Worm (Caenorhabditis elegans) whole organism, L4 larva: ENCODE results near the gene cut-4.

Source experiments
- F49E8.2 ChIP-seq: sonication (generic microtip); optimal IDR thresholded peaks from 2 replicates; lab custom pipeline; 2016; ENCODE audit warnings: missing compliant biosample characterization, mild to moderate bottlenecking, missing genetic modification characterization, borderline replicate concordance
- T20F7.1 ChIP-seq: fragments of 200-800 bp; sonication (Bioruptor generic); optimal IDR thresholded peaks from 2 replicates; lab custom pipeline; 2018; ENCODE audit warnings: mild to moderate bottlenecking, missing genetic modification characterization, missing compliant biosample characterization
- Y75B8A.6 ChIP-seq: fragments of 200-800 bp; sonication (Bioruptor generic); IDR thresholded peaks from 2 replicates; pipeline ENCODE4 v1.3.6; 2022; ENCODE audit warnings: missing genetic modification reagents, missing genetic modification characterization, missing compliant biosample characterization
- ZK337.2 ChIP-seq: fragments of 200-800 bp; sonication (Bioruptor generic); IDR thresholded peaks from 2 replicates; pipeline ENCODE4 v1.3.6; 2022; ENCODE audit warnings: missing genetic modification reagents, missing genetic modification characterization, missing compliant biosample characterization
- aha-1 ChIP-seq: fragments of 150-350 bp; peaks from one replicate; lab custom pipeline; 2014; ENCODE audit warnings: missing biosample characterization, missing genetic modification characterization
- ama-1 ChIP-seq: fragments of 150-350 bp; optimal IDR thresholded peaks from 2 replicates; lab custom pipeline; 2014; ENCODE audit warnings: inconsistent platforms, mixed read lengths
- attf-4 ChIP-seq: sonication (generic microtip); optimal IDR thresholded peaks from 3 replicates; lab custom pipeline; 2017; ENCODE audit warnings: missing biosample characterization, missing genetic modification characterization
- ceh-28 ChIP-seq: fragments of 150-350 bp; optimal IDR thresholded peaks from 2 replicates; lab custom pipeline; 2014; ENCODE audit warnings: missing biosample characterization, missing genetic modification reagents, missing genetic modification characterization
- daf-16 ChIP-seq, 3 experiments: sonication (generic microtip); optimal IDR thresholded peaks; 2 replicates each; lab custom pipeline; 2016 to 2017; ENCODE audit warnings: missing genetic modification characterization in 3 of 3, missing genetic modification reagents in 3 of 3, mild to moderate bottlenecking in 2 of 3, missing compliant biosample characterization in 2 of 3, missing biosample characterization in 1 of 3, moderate library complexity in 1 of 3
- daf-19 ChIP-seq: fragments of 200-800 bp; sonication (Bioruptor generic); conservative IDR thresholded peaks from 2 replicates; pipeline ENCODE4 v1.3.6; 2022; ENCODE audit warnings: missing genetic modification characterization, missing compliant biosample characterization
- daf-8 ChIP-seq: fragments of 200-800 bp; sonication (Bioruptor generic); IDR thresholded peaks from 2 replicates; pipeline ENCODE4 v1.3.6; 2022; ENCODE audit warnings: missing genetic modification characterization, missing compliant biosample characterization
- dmd-6 ChIP-seq: fragments of 200-800 bp; sonication (Bioruptor generic); IDR thresholded peaks from 2 replicates; pipeline ENCODE4 v1.3.6; 2022; ENCODE audit warnings: missing genetic modification reagents, missing genetic modification characterization, missing compliant biosample characterization
- dpl-1 ChIP-seq: fragments of 150-350 bp; optimal IDR thresholded peaks from 2 replicates; lab custom pipeline; 2014; ENCODE audit warnings: missing biosample characterization, missing genetic modification reagents, missing genetic modification characterization
- duxl-1 ChIP-seq: sonication (generic microtip); optimal IDR thresholded peaks from 2 replicates; lab custom pipeline; 2016; ENCODE audit warnings: mild to moderate bottlenecking, missing genetic modification characterization, moderate library complexity, missing compliant biosample characterization; ENCODE audit not compliant: poor library complexity
- fkh-10 ChIP-seq: fragments of 150-350 bp; optimal IDR thresholded peaks from 2 replicates; lab custom pipeline; 2014; ENCODE audit warnings: missing biosample characterization, missing genetic modification reagents, missing genetic modification characterization
- hif-1 ChIP-seq, 2 experiments: sonication (generic microtip); optimal IDR thresholded peaks; 2 replicates each; lab custom pipeline; 2016 to 2017; ENCODE audit warnings: missing compliant biosample characterization in 2 of 2, missing genetic modification characterization in 2 of 2, missing genetic modification reagents in 2 of 2, missing genotype in 2 of 2, mild to moderate bottlenecking in 1 of 2
- hlh-11 ChIP-seq: fragments of 200-800 bp; sonication (Bioruptor generic); optimal IDR thresholded peaks from 2 replicates; lab custom pipeline; 2018; ENCODE audit warnings: mild to moderate bottlenecking, missing genetic modification characterization, missing compliant biosample characterization
- hlh-30 ChIP-seq: sonication (generic microtip); optimal IDR thresholded peaks from 2 replicates; lab custom pipeline; 2017; ENCODE audit warnings: antibody characterized with exemption, mild to moderate bottlenecking, missing genetic modification characterization, missing compliant biosample characterization; ENCODE audit not compliant: insufficient read depth
- hmg-1.1 ChIP-seq: fragments of 200-800 bp; sonication (Bioruptor generic); IDR thresholded peaks from 2 replicates; pipeline ENCODE4 v1.3.6; 2022; ENCODE audit warnings: missing genetic modification reagents, missing genetic modification characterization, missing compliant biosample characterization
- lin-29 ChIP-seq: fragments of 200-800 bp; sonication (Bioruptor generic); IDR thresholded peaks from 2 replicates; pipeline ENCODE4 v1.3.6; 2022; ENCODE audit warnings: missing genetic modification reagents, missing genetic modification characterization, missing compliant biosample characterization
- lin-39 ChIP-seq: fragments of 150-350 bp; optimal IDR thresholded peaks from 2 replicates; lab custom pipeline; 2014; ENCODE audit warnings: missing biosample characterization, missing genetic modification reagents, missing genetic modification characterization
- lsy-2 ChIP-seq, 2 experiments: fragments of 150-350 bp in 1 of 2; sonication (generic microtip) in 1 of 2; optimal IDR thresholded peaks; 2 replicates each; lab custom pipeline; 2014 to 2017; ENCODE audit warnings: missing biosample characterization in 2 of 2, missing genetic modification characterization in 2 of 2
- madf-5 ChIP-seq, 2 experiments: fragments of 200-800 bp; sonication (Bioruptor generic); IDR thresholded peaks; 2 replicates each; pipeline ENCODE4 v1.3.6; 2022; ENCODE audit warnings: missing compliant biosample characterization in 2 of 2, missing genetic modification characterization in 2 of 2
- mdl-1 ChIP-seq, 2 experiments: fragments of 150-350 bp in 1 of 2; sonication (generic microtip) in 1 of 2; optimal IDR thresholded peaks; 2 replicates each; lab custom pipeline; 2014 to 2017; ENCODE audit warnings: missing biosample characterization in 2 of 2, missing genetic modification characterization in 2 of 2
- mdt-29 ChIP-seq: fragments of 200-800 bp; sonication (Bioruptor generic); IDR thresholded peaks from 2 replicates; pipeline ENCODE4 v1.3.6; 2022; ENCODE audit warnings: missing genetic modification reagents, missing genetic modification characterization, missing compliant biosample characterization
- mep-1 ChIP-seq: fragments of 150-350 bp; sonication (generic microtip); optimal IDR thresholded peaks from 3 replicates; lab custom pipeline; 2014; ENCODE audit warnings: missing biosample characterization, missing genetic modification characterization
- mes-2 ChIP-seq: sonication (generic microtip); optimal IDR thresholded peaks from 2 replicates; lab custom pipeline; 2016; ENCODE audit warnings: missing genotype, mild to moderate bottlenecking, missing genetic modification characterization, missing compliant biosample characterization; ENCODE audit not compliant: poor library complexity, severe bottlenecking
- mxl-3 ChIP-seq: fragments of 200-800 bp; sonication (Bioruptor generic); optimal IDR thresholded peaks from 2 replicates; lab custom pipeline; 2018; ENCODE audit warnings: mild to moderate bottlenecking, missing genetic modification characterization, missing compliant biosample characterization
- nhr-11 ChIP-seq: fragments of 150-350 bp; optimal IDR thresholded peaks from 2 replicates; lab custom pipeline; 2014; ENCODE audit warnings: missing biosample characterization, missing genetic modification characterization
- nhr-111 ChIP-seq: fragments of 200-800 bp; sonication (Bioruptor generic); optimal IDR thresholded peaks from 2 replicates; lab custom pipeline; 2018; ENCODE audit warnings: mild to moderate bottlenecking, missing genetic modification characterization, missing compliant biosample characterization
- nhr-25 ChIP-seq: sonication (generic microtip); optimal IDR thresholded peaks from 2 replicates; lab custom pipeline; 2017; ENCODE audit warnings: missing genetic modification characterization, mild to moderate bottlenecking, missing compliant biosample characterization, antibody characterized with exemption, moderate library complexity, borderline replicate concordance; ENCODE audit not compliant: insufficient read depth
- nhr-28 ChIP-seq: fragments of 150-350 bp; optimal IDR thresholded peaks from 2 replicates; lab custom pipeline; 2014; ENCODE audit warnings: missing biosample characterization, missing genetic modification characterization
- nhr-76 ChIP-seq: fragments of 150-350 bp; optimal IDR thresholded peaks from 2 replicates; lab custom pipeline; 2014; ENCODE audit warnings: missing biosample characterization, missing genetic modification characterization
- pha-4 ChIP-seq, 2 experiments: fragments of 150-350 bp in 1 of 2; fragments of 200-800 bp in 1 of 2; sonication (Bioruptor generic) in 1 of 2; IDR thresholded peaks in 1 of 2; optimal IDR thresholded peaks in 1 of 2; 2 replicates each; pipeline versions ENCODE4 v1.3.6 to Lab custom; 2014 to 2022; ENCODE audit warnings: missing genetic modification characterization in 2 of 2, missing genetic modification reagents in 2 of 2, missing biosample characterization in 1 of 2, missing compliant biosample characterization in 1 of 2
- php-3 ChIP-seq: fragments of 200-800 bp; sonication (Bioruptor generic); IDR thresholded peaks from 2 replicates; pipeline ENCODE4 v1.3.6; 2022; ENCODE audit warnings: missing genetic modification reagents, missing genetic modification characterization, missing compliant biosample characterization
- rbr-2 ChIP-seq: sonication (generic microtip); optimal IDR thresholded peaks from 2 replicates; lab custom pipeline; 2016; ENCODE audit warnings: missing genotype, missing genetic modification characterization, missing compliant biosample characterization
- saeg-2 ChIP-seq: fragments of 200-800 bp; sonication (Bioruptor generic); IDR thresholded peaks from 2 replicates; pipeline ENCODE4 v1.3.6; 2022; ENCODE audit warnings: missing genetic modification reagents, missing genetic modification characterization, missing compliant biosample characterization
- sdz-12 ChIP-seq: fragments of 200-800 bp; sonication (Bioruptor generic); optimal IDR thresholded peaks from 2 replicates; lab custom pipeline; 2018; ENCODE audit warnings: mild to moderate bottlenecking, missing genetic modification characterization, missing compliant biosample characterization
- skn-1 ChIP-seq: fragments of 150-350 bp; optimal IDR thresholded peaks from 2 replicates; lab custom pipeline; 2014; ENCODE audit warnings: missing biosample characterization, missing genetic modification characterization
- snpc-1.2 ChIP-seq: fragments of 200-800 bp; sonication (Bioruptor generic); IDR thresholded peaks from 2 replicates; pipeline ENCODE4 v1.3.6; 2022; ENCODE audit warnings: missing genetic modification reagents, missing genetic modification characterization, missing compliant biosample characterization
- spr-3 ChIP-seq: fragments of 200-800 bp; sonication (Bioruptor generic); optimal IDR thresholded peaks from 2 replicates; lab custom pipeline; 2018; ENCODE audit warnings: mild to moderate bottlenecking, missing genetic modification characterization, missing compliant biosample characterization
- tag-97 ChIP-seq: fragments of 200-800 bp; sonication (Bioruptor generic); IDR thresholded peaks from 2 replicates; pipeline ENCODE4 v1.3.6; 2022; ENCODE audit warnings: missing genetic modification characterization, missing compliant biosample characterization
- tra-1 ChIP-seq: fragments of 200-800 bp; sonication (Bioruptor generic); IDR thresholded peaks from 2 replicates; pipeline ENCODE4 v1.3.6; 2022; ENCODE audit warnings: missing genetic modification reagents, missing genetic modification characterization, missing compliant biosample characterization
- zip-11 ChIP-seq: fragments of 200-800 bp; sonication (Bioruptor generic); IDR thresholded peaks from 2 replicates; pipeline ENCODE4 v1.3.6; 2022; ENCODE audit warnings: missing genetic modification characterization, missing compliant biosample characterization
- ztf-7 ChIP-seq: fragments of 150-350 bp; optimal IDR thresholded peaks from 2 replicates; lab custom pipeline; 2014; ENCODE audit warnings: missing biosample characterization, missing genetic modification characterization

cut-4 gene

ce11 chrII:10444971-10445707, 9.2 kb downstream of the cut-4 start:
- no peak for TF ChIP-seq tag-97 (GFP tag; lab: Robert Waterston, UW)
- no peak for TF ChIP-seq zip-11 (GFP tag; lab: Robert Waterston, UW)
- TF ChIP-seq duxl-1 (tag; lab: Kevin White, UChicago), result no peak
- no peak for TF ChIP-seq php-3 (GFP tag; lab: Robert Waterston, UW)
- no peak for TF ChIP-seq sdz-12 (GFP tag; lab: Kevin White, UChicago)
- no peak for TF ChIP-seq fkh-10 (GFP tag; lab: Kevin White, UChicago)
- peak in 1 of 2 experiments; percentile 97 for TF ChIP-seq daf-16 (GFP tag; optimal IDR thresholded peaks at IDR 0.05; lab: Kevin White, UChicago)
- peak; percentile 1 for TF ChIP-seq daf-16 (tag; optimal IDR thresholded peaks at IDR 0.05; lab: Kevin White, UChicago)
- no peak for TF ChIP-seq ztf-7 (tag; lab: Kevin White, UChicago)
- no peak for TF ChIP-seq F49E8.2 (tag; lab: Kevin White, UChicago)
- TF ChIP-seq snpc-1.2 (GFP tag; lab: Robert Waterston, UW), result no peak
- no peak for TF ChIP-seq mdt-29
- TF ChIP-seq madf-5 (GFP tag; IDR thresholded peaks at IDR 0.05; lab: Robert Waterston, UW), result no peak
- TF ChIP-seq lin-29 (GFP tag; lab: Robert Waterston, UW), result no peak
- TF ChIP-seq nhr-76 (tag; lab: Kevin White, UChicago), result no peak
- TF ChIP-seq mdl-1 (tag; optimal IDR thresholded peaks at IDR 0.05; lab: Kevin White, UChicago), result no peak
- TF ChIP-seq dmd-6 (GFP tag; lab: Robert Waterston, UW), result no peak
- TF ChIP-seq hlh-11 (tag; lab: Kevin White, UChicago), result peak; percentile 35
- no peak for TF ChIP-seq skn-1
- TF ChIP-seq aha-1 (tag; lab: Kevin White, UChicago), result peak; percentile 71
- no peak for TF ChIP-seq hif-1 (tag; optimal IDR thresholded peaks at IDR 0.05; lab: Kevin White, UChicago)
- TF ChIP-seq spr-3 (GFP tag; lab: Kevin White, UChicago), result no peak
- no peak for TF ChIP-seq attf-4 (tag; lab: Kevin White, UChicago)
- TF ChIP-seq lin-39, result no peak
- no peak for TF ChIP-seq ama-1 (lab: Kevin White, UChicago)
- TF ChIP-seq lsy-2 (tag; optimal IDR thresholded peaks at IDR 0.05; lab: Kevin White, UChicago), result peak in 1 of 2 experiments; percentile 80
- TF ChIP-seq Y75B8A.6 (GFP tag; lab: Robert Waterston, UW), result no peak
- peak; percentile 23 for TF ChIP-seq hlh-30
- TF ChIP-seq saeg-2 (GFP tag; lab: Robert Waterston, UW), result no peak
- no peak for TF ChIP-seq nhr-111 (GFP tag; lab: Kevin White, UChicago)
- TF ChIP-seq tra-1 (GFP tag; lab: Robert Waterston, UW), result no peak
- peak; percentile 36 for TF ChIP-seq T20F7.1
- TF ChIP-seq, all 104 proteins: peak for 6

DNA sequence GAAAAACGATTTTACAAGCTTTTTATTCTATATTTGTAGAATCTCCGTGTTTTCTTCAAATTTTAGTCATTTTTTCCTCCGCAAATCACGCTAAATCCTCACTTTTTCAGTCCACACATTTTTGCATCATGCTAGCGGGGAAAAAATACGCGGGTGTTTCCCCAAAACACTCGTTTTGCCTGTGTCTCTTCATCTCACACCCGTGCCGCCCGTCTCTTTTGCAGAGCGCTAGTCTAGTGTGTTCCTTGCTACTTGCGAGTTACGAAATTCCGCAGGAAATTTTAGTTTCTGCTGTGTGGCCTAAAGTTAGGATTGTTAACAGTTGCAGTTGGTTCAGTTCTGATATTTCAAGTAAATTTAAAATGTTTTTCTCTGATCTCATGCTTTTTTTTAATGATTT, 9.8 kb downstream of the cut-4 start:
- TF ChIP-seq dpl-1 (GFP tag; lab: Kevin White, UChicago) (peak; percentile 17), rbr-2 (tag; lab: Kevin White, UChicago) (peak; percentile 33), daf-16 (GFP tag; optimal IDR thresholded peaks at IDR 0.05; lab: Kevin White, UChicago) (no peak), daf-16 (tag; optimal IDR thresholded peaks at IDR 0.05; lab: Kevin White, UChicago) (peak; percentile 27), mdl-1 (tag; optimal IDR thresholded peaks at IDR 0.05; lab: Kevin White, UChicago) (peak; percentile 51 to 67), hif-1 (tag; optimal IDR thresholded peaks at IDR 0.05; lab: Kevin White, UChicago) (peak in 1 of 2 experiments; percentile 30), hlh-30 (peak; percentile 49), mep-1 (tag; lab: Kevin White, UChicago) (peak; percentile 3), ZK337.2 (no peak), mes-2 (tag; lab: Kevin White, UChicago) (peak; percentile 44), hlh-11 (tag; lab: Kevin White, UChicago) (peak; percentile 28), nhr-25 (tag; lab: Kevin White, UChicago) (no peak), tra-1 (GFP tag; lab: Robert Waterston, UW) (peak; percentile 52; the same call in 1 of the 2 replicates), daf-19 (GFP tag; lab: Robert Waterston, UW) (no peak), aha-1 (tag; lab: Kevin White, UChicago) (peak; percentile 83), hmg-1.1 (GFP tag; lab: Robert Waterston, UW) (peak; percentile 64), dmd-6 (GFP tag; lab: Robert Waterston, UW) (peak; percentile 38; the same call in 1 of the 2 replicates), mxl-3 (GFP tag; lab: Kevin White, UChicago) (peak; percentile 66), nhr-28 (tag; lab: Kevin White, UChicago) (peak; percentile 77), ama-1 (lab: Kevin White, UChicago) (peak; percentile 23), daf-8 (GFP tag; lab: Robert Waterston, UW) (no peak), nhr-11 (tag; lab: Kevin White, UChicago) (peak; percentile 75), pha-4 (GFP tag; IDR thresholded peaks at IDR 0.05; lab: Robert Waterston, UW) (no peak), pha-4 (tag; optimal IDR thresholded peaks at IDR 0.05; lab: Kevin White, UChicago) (peak; percentile 8), ceh-28 (tag; lab: Kevin White, UChicago) (no peak)
- TF ChIP-seq, all 104 proteins: peak for 18
